Fruit fly (Drosophila melanogaster) whole organism, embryonic: ENCODE results near the gene CG32939.

Experiments used
- Bdp1 ChIP-seq: fragments of 200-800 bp; sonication (Bioruptor generic); optimal IDR thresholded peaks from 3 replicates; lab custom pipeline; 2016; ENCODE audit warnings: missing biosample characterization, missing genetic modification characterization
- CG15514 ChIP-seq: fragments of 200-800 bp; sonication (Bioruptor generic); optimal IDR thresholded peaks from 3 replicates; lab custom pipeline; 2017; ENCODE audit warnings: missing biosample characterization, missing genetic modification characterization, mild to moderate bottlenecking, moderate library complexity, missing genetic modification reagents
- ac ChIP-seq: fragments of 200-800 bp; sonication (Bioruptor generic); optimal IDR thresholded peaks from 3 replicates; lab custom pipeline; 2017; ENCODE audit warnings: missing biosample characterization, mild to moderate bottlenecking, missing genetic modification characterization
- br ChIP-seq: fragments of >200 bp; optimal IDR thresholded peaks from 2 replicates; lab custom pipeline; 2017

- TF ChIP-seq ac: no peak
- no peak for TF ChIP-seq CG15514 (GFP tag; lab: Kevin White, UChicago)
- TF ChIP-seq Bdp1 (GFP tag; lab: Kevin White, UChicago): no peak
- no peak for TF ChIP-seq br
Measured at dm6 chr3R:9743995-9744394, 51.1 kb downstream of the CG32939 start.
